Fruit fly (Drosophila melanogaster) whole organism, prepupa: ENCODE results near the gene wls.

ENCODE experiments used
- Blimp-1 ChIP-seq: fragments of 200-800 bp; sonication (Bioruptor generic); optimal IDR thresholded peaks from 3 replicates; lab custom pipeline; 2017; ENCODE audit warnings: missing biosample characterization, missing genetic modification characterization, mild to moderate bottlenecking, moderate library complexity, missing genetic modification reagents
- CG10631 ChIP-seq: fragments of 200-800 bp; sonication (Bioruptor generic); optimal IDR thresholded peaks from 2 replicates; lab custom pipeline; 2016; ENCODE audit warnings: missing biosample characterization, missing genetic modification characterization
- CG11762 ChIP-seq: fragments of 200-800 bp; sonication (Bioruptor generic); optimal IDR thresholded peaks from 3 replicates; lab custom pipeline; 2016; ENCODE audit warnings: missing biosample characterization, missing genetic modification characterization; ENCODE audit not compliant: insufficient read depth
- CG11902 ChIP-seq: fragments of 200-800 bp; sonication (Bioruptor generic); optimal IDR thresholded peaks from 3 replicates; lab custom pipeline; 2016; ENCODE audit warnings: missing biosample characterization, missing genetic modification characterization
- CG15336 ChIP-seq: fragments of 200-800 bp; sonication (Bioruptor generic); IDR thresholded peaks from 2 replicates; pipeline ENCODE4 v1.3.6; 2022; ENCODE audit warnings: missing biosample characterization, missing genetic modification characterization
- CG16779 ChIP-seq: fragments of 200-800 bp; sonication (Bioruptor generic); optimal IDR thresholded peaks from 3 replicates; lab custom pipeline; 2017; ENCODE audit warnings: missing biosample characterization, mild to moderate bottlenecking, missing genetic modification characterization
- CG34406 ChIP-seq: fragments of 200-800 bp; sonication (Bioruptor generic); optimal IDR thresholded peaks from 3 replicates; lab custom pipeline; 2016; ENCODE audit warnings: missing biosample characterization, missing genetic modification characterization
- CG3919 ChIP-seq: fragments of 200-800 bp; sonication (Bioruptor generic); optimal IDR thresholded peaks from 3 replicates; lab custom pipeline; 2016; ENCODE audit warnings: missing biosample characterization, missing genetic modification characterization
- CG4318 ChIP-seq: fragments of 200-800 bp; sonication (Bioruptor generic); optimal IDR thresholded peaks from 3 replicates; lab custom pipeline; 2017; ENCODE audit warnings: missing biosample characterization, mild to moderate bottlenecking, missing genetic modification characterization
- CG6276 ChIP-seq: fragments of 200-800 bp; sonication (Bioruptor generic); optimal IDR thresholded peaks from 2 replicates; lab custom pipeline; 2017; ENCODE audit warnings: missing biosample characterization, mild to moderate bottlenecking, missing genetic modification characterization
- CG6808 ChIP-seq: fragments of 200-800 bp; sonication (Bioruptor generic); optimal IDR thresholded peaks from 3 replicates; lab custom pipeline; 2017; ENCODE audit warnings: missing biosample characterization, missing genetic modification characterization, mild to moderate bottlenecking, moderate library complexity, missing genetic modification reagents
- CG7368 ChIP-seq: fragments of 200-800 bp; sonication (Bioruptor generic); optimal IDR thresholded peaks from 3 replicates; lab custom pipeline; 2016; ENCODE audit warnings: missing biosample characterization, missing genetic modification characterization
- CG8119 ChIP-seq: fragments of 200-800 bp; sonication (Bioruptor generic); IDR thresholded peaks from 3 replicates; pipeline ENCODE4 v1.3.6; 2022; ENCODE audit warnings: missing biosample characterization, missing genetic modification characterization
- CG8319 ChIP-seq: fragments of 200-800 bp; sonication (Bioruptor generic); optimal IDR thresholded peaks from 3 replicates; lab custom pipeline; 2016; ENCODE audit warnings: missing biosample characterization, missing genetic modification characterization
- CG8632 ChIP-seq: fragments of 200-800 bp; sonication (Bioruptor generic); optimal IDR thresholded peaks from 3 replicates; lab custom pipeline; 2016; ENCODE audit warnings: missing biosample characterization, missing genetic modification characterization
- CG9139 ChIP-seq: fragments of 200-800 bp; sonication (Bioruptor generic); optimal IDR thresholded peaks from 3 replicates; lab custom pipeline; 2017; ENCODE audit warnings: missing biosample characterization, mild to moderate bottlenecking, missing genetic modification characterization
- Eip78C ChIP-seq: fragments of 200-800 bp; sonication (Bioruptor generic); peaks from one replicate; lab custom pipeline; 2016; ENCODE audit warnings: missing biosample characterization, missing genetic modification characterization
- Eip93F ChIP-seq: fragments of 200-800 bp; sonication (Bioruptor generic); optimal IDR thresholded peaks from 2 replicates; lab custom pipeline; 2016; ENCODE audit warnings: missing biosample characterization, mild to moderate bottlenecking, missing genetic modification characterization
- Ets21C ChIP-seq: fragments of 200-800 bp; sonication (Bioruptor generic); optimal IDR thresholded peaks from 3 replicates; lab custom pipeline; 2016; ENCODE audit warnings: missing biosample characterization, missing genetic modification characterization
- Ets96B ChIP-seq: fragments of 200-800 bp; optimal IDR thresholded peaks from 2 replicates; lab custom pipeline; 2019; ENCODE audit warnings: missing biosample characterization, mild to moderate bottlenecking, missing genetic modification characterization, moderate library complexity
- Hr38 ChIP-seq: sonication (Bioruptor generic); optimal IDR thresholded peaks from 2 replicates; lab custom pipeline; 2016; ENCODE audit warnings: missing biosample characterization, missing genetic modification characterization
- Hr39 ChIP-seq: fragments of 200-800 bp; sonication (Bioruptor generic); optimal IDR thresholded peaks from 2 replicates; lab custom pipeline; 2016; ENCODE audit warnings: missing biosample characterization, missing genetic modification characterization
- Lpt ChIP-seq: fragments of 200-800 bp; sonication (Bioruptor generic); optimal IDR thresholded peaks from 3 replicates; lab custom pipeline; 2016; ENCODE audit warnings: missing biosample characterization, missing genetic modification characterization
- OdsH ChIP-seq: fragments of 200-800 bp; sonication (Bioruptor generic); optimal IDR thresholded peaks from 3 replicates; lab custom pipeline; 2016; ENCODE audit warnings: missing biosample characterization, missing genetic modification characterization
- Smox ChIP-seq: fragments of 200-800 bp; sonication (Bioruptor generic); optimal IDR thresholded peaks from 3 replicates; lab custom pipeline; 2016; ENCODE audit warnings: missing biosample characterization, missing genetic modification characterization
- Sox15 ChIP-seq: fragments of 200-800 bp; sonication (Bioruptor generic); optimal IDR thresholded peaks from 3 replicates; lab custom pipeline; 2016; ENCODE audit warnings: missing biosample characterization, missing genetic modification characterization
- acj6 ChIP-seq: fragments of 200-800 bp; sonication (Bioruptor generic); optimal IDR thresholded peaks from 3 replicates; lab custom pipeline; 2016; ENCODE audit warnings: missing biosample characterization, missing genetic modification characterization
- cyc ChIP-seq: fragments of 200-800 bp; sonication (Bioruptor generic); optimal IDR thresholded peaks from 3 replicates; lab custom pipeline; 2016; ENCODE audit warnings: missing biosample characterization, missing genetic modification characterization
- dac ChIP-seq: fragments of 200-800 bp; sonication (Bioruptor generic); optimal IDR thresholded peaks from 2 replicates; lab custom pipeline; 2017; ENCODE audit warnings: missing biosample characterization, mild to moderate bottlenecking, missing genetic modification characterization
- dsx ChIP-seq: fragments of 200-800 bp; optimal IDR thresholded peaks from 3 replicates; lab custom pipeline; 2019; ENCODE audit warnings: missing biosample characterization, mild to moderate bottlenecking, missing genetic modification characterization, moderate library complexity; ENCODE audit not compliant: poor library complexity, severe bottlenecking
- eg ChIP-seq: fragments of 200-800 bp; sonication (Bioruptor generic); IDR thresholded peaks from 3 replicates; pipeline ENCODE4 v1.3.6; 2022; ENCODE audit warnings: missing biosample characterization, missing genetic modification characterization
- esn ChIP-seq: fragments of 200-800 bp; sonication (Bioruptor generic); optimal IDR thresholded peaks from 2 replicates; lab custom pipeline; 2016; ENCODE audit warnings: missing biosample characterization, mild to moderate bottlenecking, missing genetic modification characterization, moderate library complexity
- fd59A ChIP-seq: fragments of 200-800 bp; sonication (Bioruptor generic); optimal IDR thresholded peaks from 2 replicates; lab custom pipeline; 2017; ENCODE audit warnings: missing biosample characterization, mild to moderate bottlenecking, missing genetic modification characterization, missing genetic modification reagents
- fd85E ChIP-seq: fragments of 200-800 bp; sonication (Bioruptor generic); optimal IDR thresholded peaks from 3 replicates; lab custom pipeline; 2016; ENCODE audit warnings: missing biosample characterization, missing genetic modification characterization
- fkh ChIP-seq: fragments of 200-800 bp; sonication (Bioruptor generic); optimal IDR thresholded peaks from 3 replicates; lab custom pipeline; 2017; ENCODE audit warnings: missing biosample characterization, mild to moderate bottlenecking, missing genetic modification characterization, moderate library complexity
- svp ChIP-seq: fragments of 200-800 bp; sonication (Bioruptor generic); peaks from one replicate; lab custom pipeline; 2016; ENCODE audit warnings: missing biosample characterization, missing genetic modification characterization
- topi ChIP-seq: fragments of 200-800 bp; sonication (Bioruptor generic); optimal IDR thresholded peaks from 3 replicates; lab custom pipeline; 2016; ENCODE audit warnings: missing biosample characterization, missing genetic modification characterization
- vri ChIP-seq: fragments of 200-800 bp; sonication (Bioruptor generic); optimal IDR thresholded peaks from 3 replicates; lab custom pipeline; 2016; ENCODE audit warnings: missing biosample characterization, mild to moderate bottlenecking, missing genetic modification characterization

wls gene

dm6 chr3L:11204852-11205251 lies 35.4 kb upstream of the wls start:
- TF ChIP-seq Ets96B (tag; lab: Kevin White, UChicago) = no peak
- no peak for TF ChIP-seq fd85E (GFP tag; lab: Kevin White, UChicago)
- TF ChIP-seq CG8119 (GFP tag; lab: Robert Waterston, UW) = 0 out of 3 replicates have a peak, but pooled peaks have one; percentile 20
- TF ChIP-seq CG8319 = no peak
- TF ChIP-seq CG15336 = peak; percentile 18; the same call in 1 of the 2 replicates
- 0 out of 3 replicates have a peak, but pooled peaks have one; percentile 11 for TF ChIP-seq eg (GFP tag; lab: Robert Waterston, UW)
- TF ChIP-seq, all 60 proteins: peak for 3

- TF ChIP-seq Ets96B (tag; lab: Kevin White, UChicago) (no peak), dsx (GFP tag; lab: Kevin White, UChicago) (peak; percentile 78)
These were observed 34.5 kb upstream of the wls start for dm6 chr3L:11203820-11204449.

- TF ChIP-seq acj6 (no peak), svp (GFP tag; lab: Kevin White, UChicago) (no peak), CG6276 (GFP tag; lab: Kevin White, UChicago) (no peak), CG8632 (GFP tag; lab: Kevin White, UChicago) (no peak), eg (GFP tag; lab: Robert Waterston, UW) (no peak)
These were observed 31.6 kb upstream of the wls start, which contains the start of gene nkt for dm6 chr3L:11201051-11201450. TSS of gene nkt (plus strand) at chr3L:11201351.

- TF ChIP-seq Blimp-1 (GFP tag; lab: Kevin White, UChicago) (no peak), dsx (GFP tag; lab: Kevin White, UChicago) (peak; percentile 35)
These were observed 29.9 kb upstream of the wls start, which contains the start of gene CG7607 for dm6 chr3L:11199320-11199719. TSS of gene CG7607 (plus strand) at chr3L:11199620.

- no peak for TF ChIP-seq CG4318 (GFP tag; lab: Kevin White, UChicago)
- peak; percentile 52 for TF ChIP-seq svp (GFP tag; lab: Kevin White, UChicago)
These were observed 28.9 kb upstream of the wls start for dm6 chr3L:11198375-11198774.

- TF ChIP-seq CG8319 (no peak), Hr39 (GFP tag; lab: Kevin White, UChicago) (no peak), CG6276 (GFP tag; lab: Kevin White, UChicago) (peak; percentile 25), Hr38 (GFP tag; lab: Kevin White, UChicago) (no peak), CG16779 (tag; lab: Kevin White, UChicago) (peak; percentile 6), esn (GFP tag; lab: Kevin White, UChicago) (peak; percentile 66), Blimp-1 (GFP tag; lab: Kevin White, UChicago) (no peak), Sox15 (GFP tag; lab: Kevin White, UChicago) (no peak), topi (GFP tag; lab: Kevin White, UChicago) (peak; percentile 22), Eip93F (no peak), CG3919 (GFP tag; lab: Kevin White, UChicago) (peak; percentile 61), dsx (GFP tag; lab: Kevin White, UChicago) (peak; percentile 72), CG11762 (peak; percentile 32), Eip78C (GFP tag; lab: Kevin White, UChicago) (peak; percentile 80), svp (GFP tag; lab: Kevin White, UChicago) (peak; percentile 70), cyc (GFP tag; lab: Kevin White, UChicago) (peak; percentile 33), CG11902 (GFP tag; lab: Kevin White, UChicago) (no peak), CG34406 (GFP tag; lab: Kevin White, UChicago) (peak; percentile 51), fkh (no peak), OdsH (GFP tag; lab: Kevin White, UChicago) (peak; percentile 62), Lpt (GFP tag; lab: Kevin White, UChicago) (peak; percentile 62), CG9139 (GFP tag; lab: Kevin White, UChicago) (no peak), Ets21C (GFP tag; lab: Kevin White, UChicago) (no peak), Smox (peak; percentile 39), vri (GFP tag; lab: Kevin White, UChicago) (no peak), CG6808 (GFP tag; lab: Kevin White, UChicago) (peak; percentile 34), CG10631 (GFP tag; lab: Kevin White, UChicago) (peak; percentile 72), CG7368 (GFP tag; lab: Kevin White, UChicago) (no peak), fd59A (GFP tag; lab: Kevin White, UChicago) (no peak), fd85E (GFP tag; lab: Kevin White, UChicago) (no peak), dac (GFP tag; lab: Kevin White, UChicago) (no peak)
These were observed 28.0 kb upstream of the wls start, which contains the start of gene GlcAT-P for dm6 chr3L:11197291-11198021. TSS of gene GlcAT-P (minus strand) at chr3L:11197536.
